Worm (Caenorhabditis elegans) whole organism, late embryonic: ENCODE results near the gene C44B12.9.

Experiments
- C08G9.2 ChIP-seq: sonication (generic microtip); optimal IDR thresholded peaks from 2 replicates; lab custom pipeline; 2016; ENCODE audit warnings: mild to moderate bottlenecking, missing genetic modification characterization, moderate library complexity, missing compliant biosample characterization
- F13H6.1 ChIP-seq: sonication (generic microtip); optimal IDR thresholded peaks from 2 replicates; lab custom pipeline; 2016; ENCODE audit warnings: missing genetic modification characterization, missing compliant biosample characterization
- Y22D7AL.16 ChIP-seq: sonication (generic microtip); optimal IDR thresholded peaks from 2 replicates; lab custom pipeline; 2016; ENCODE audit warnings: missing genetic modification characterization, missing compliant biosample characterization
- ceh-14 ChIP-seq: sonication (generic microtip); optimal IDR thresholded peaks from 2 replicates; lab custom pipeline; 2016; ENCODE audit warnings: missing genotype, missing genetic modification characterization, missing compliant biosample characterization
- ceh-19 ChIP-seq: fragments of 200-800 bp; sonication (Bioruptor generic); optimal IDR thresholded peaks from 2 replicates; lab custom pipeline; 2018; ENCODE audit warnings: mild to moderate bottlenecking, missing genetic modification characterization, missing compliant biosample characterization
- ceh-2 ChIP-seq: sonication (generic microtip); optimal IDR thresholded peaks from 2 replicates; lab custom pipeline; 2016; ENCODE audit warnings: missing genotype, missing genetic modification characterization, missing compliant biosample characterization
- ceh-22 ChIP-seq: sonication (generic microtip); optimal IDR thresholded peaks from 2 replicates; lab custom pipeline; 2017; ENCODE audit warnings: missing biosample characterization, missing genetic modification characterization
- ceh-24 ChIP-seq: sonication (generic microtip); optimal IDR thresholded peaks from 2 replicates; lab custom pipeline; 2016; ENCODE audit warnings: mild to moderate bottlenecking, missing genetic modification characterization, missing compliant biosample characterization
- ceh-30 ChIP-seq: fragments of 150-350 bp; optimal IDR thresholded peaks from 2 replicates; lab custom pipeline; 2014; ENCODE audit warnings: missing biosample characterization, missing genetic modification characterization
- ceh-31 ChIP-seq: sonication (generic microtip); optimal IDR thresholded peaks from 2 replicates; lab custom pipeline; 2016; ENCODE audit warnings: missing genetic modification characterization, missing compliant biosample characterization
- ceh-34 ChIP-seq: sonication (generic microtip); optimal IDR thresholded peaks from 2 replicates; lab custom pipeline; 2016; ENCODE audit warnings: mild to moderate bottlenecking, missing genetic modification characterization, missing compliant biosample characterization
- ceh-48 ChIP-seq: sonication (generic microtip); optimal IDR thresholded peaks from 2 replicates; lab custom pipeline; 2016; ENCODE audit warnings: missing genetic modification characterization, inconsistent platforms, missing compliant biosample characterization
- ceh-6 ChIP-seq: fragments of 200-800 bp; sonication (Bioruptor generic); optimal IDR thresholded peaks from 2 replicates; lab custom pipeline; 2018; ENCODE audit warnings: mild to moderate bottlenecking, missing genetic modification characterization, missing compliant biosample characterization
- che-1 ChIP-seq: sonication (generic microtip); optimal IDR thresholded peaks from 2 replicates; lab custom pipeline; 2016; ENCODE audit warnings: mild to moderate bottlenecking, missing genetic modification characterization, missing compliant biosample characterization
- elt-4 ChIP-seq: sonication (generic microtip); optimal IDR thresholded peaks from 2 replicates; lab custom pipeline; 2016; ENCODE audit warnings: missing genetic modification characterization, missing compliant biosample characterization
- ets-4 ChIP-seq: sonication (generic microtip); optimal IDR thresholded peaks from 2 replicates; lab custom pipeline; 2016; ENCODE audit warnings: missing genetic modification characterization, missing compliant biosample characterization
- eyg-1 ChIP-seq: sonication (generic microtip); optimal IDR thresholded peaks from 2 replicates; lab custom pipeline; 2016; ENCODE audit warnings: missing genotype, missing genetic modification characterization, missing compliant biosample characterization
- fax-1 ChIP-seq: sonication (generic microtip); optimal IDR thresholded peaks from 2 replicates; lab custom pipeline; 2016; ENCODE audit warnings: missing genotype, missing genetic modification characterization, missing compliant biosample characterization
- gmeb-2 ChIP-seq: sonication (generic microtip); optimal IDR thresholded peaks from 2 replicates; lab custom pipeline; 2016; ENCODE audit warnings: missing genetic modification characterization, inconsistent platforms, missing compliant biosample characterization
- hlh-15 ChIP-seq: sonication (generic microtip); optimal IDR thresholded peaks from 2 replicates; lab custom pipeline; 2016; ENCODE audit warnings: missing genetic modification characterization, missing compliant biosample characterization
- nhr-11 ChIP-seq: fragments of 150-350 bp; optimal IDR thresholded peaks from 2 replicates; lab custom pipeline; 2014; ENCODE audit warnings: missing biosample characterization, missing genetic modification characterization
- nhr-232 ChIP-seq: sonication (generic microtip); optimal IDR thresholded peaks from 2 replicates; lab custom pipeline; 2016; ENCODE audit warnings: missing genetic modification characterization, missing compliant biosample characterization
- npax-4 ChIP-seq: sonication (generic microtip); optimal IDR thresholded peaks from 2 replicates; lab custom pipeline; 2016; ENCODE audit warnings: missing genetic modification characterization, missing compliant biosample characterization
- pax-1 ChIP-seq: fragments of 150-350 bp; optimal IDR thresholded peaks from 2 replicates; lab custom pipeline; 2014; ENCODE audit warnings: missing biosample characterization, missing genetic modification characterization
- pha-4 ChIP-seq: fragments of 150-350 bp; optimal IDR thresholded peaks from 2 replicates; lab custom pipeline; 2018; ENCODE audit warnings: missing biosample characterization, missing genetic modification reagents, missing genetic modification characterization
- pqm-1 ChIP-seq: sonication (generic microtip); optimal IDR thresholded peaks from 2 replicates; lab custom pipeline; 2016; ENCODE audit warnings: missing genetic modification characterization, missing compliant biosample characterization
- pros-1 ChIP-seq: fragments of 150-350 bp; optimal IDR thresholded peaks from 2 replicates; lab custom pipeline; 2014; ENCODE audit warnings: missing biosample characterization, missing genetic modification reagents, missing genetic modification characterization
- ref-2 ChIP-seq: sonication (generic microtip); optimal IDR thresholded peaks from 2 replicates; lab custom pipeline; 2016; ENCODE audit warnings: missing genetic modification characterization, missing compliant biosample characterization
- rnt-1 ChIP-seq: sonication (generic microtip); optimal IDR thresholded peaks from 2 replicates; lab custom pipeline; 2016; ENCODE audit warnings: missing genetic modification characterization, missing compliant biosample characterization
- sdc-2 ChIP-seq: sonication (generic microtip); optimal IDR thresholded peaks from 2 replicates; lab custom pipeline; 2016; ENCODE audit warnings: missing genotype, missing genetic modification characterization, missing compliant biosample characterization
- sox-2 ChIP-seq: fragments of 200-800 bp; sonication (Bioruptor generic); IDR thresholded peaks from 2 replicates; pipeline ENCODE4 v1.3.6; 2022; ENCODE audit warnings: missing genetic modification reagents, missing genetic modification characterization, missing compliant biosample characterization
- syd-9 ChIP-seq: sonication (generic microtip); optimal IDR thresholded peaks from 2 replicates; lab custom pipeline; 2016; ENCODE audit warnings: mild to moderate bottlenecking, missing genetic modification characterization, moderate library complexity, missing compliant biosample characterization
- tbx-2 ChIP-seq: sonication (generic microtip); optimal IDR thresholded peaks from 2 replicates; lab custom pipeline; 2016; ENCODE audit warnings: missing genetic modification characterization, missing compliant biosample characterization
- tbx-7 ChIP-seq: sonication (generic microtip); optimal IDR thresholded peaks from 2 replicates; lab custom pipeline; 2016; ENCODE audit warnings: missing genotype, missing genetic modification characterization, missing compliant biosample characterization
- unc-42 ChIP-seq: sonication (generic microtip); optimal IDR thresholded peaks from 2 replicates; lab custom pipeline; 2016; ENCODE audit warnings: missing genotype, missing genetic modification characterization, missing compliant biosample characterization
- unc-86 ChIP-seq: sonication (generic microtip); optimal IDR thresholded peaks from 2 replicates; lab custom pipeline; 2016; ENCODE audit warnings: missing genetic modification characterization, missing compliant biosample characterization
- zip-5 ChIP-seq: sonication (generic microtip); optimal IDR thresholded peaks from 2 replicates; lab custom pipeline; 2016; ENCODE audit warnings: missing genetic modification characterization, missing compliant biosample characterization

Gene C44B12.9

ce11 chrIV:1070383-1070782, 34.0 kb downstream of the C44B12.9 start (continued):
- TF ChIP-seq eyg-1 (tag; lab: Kevin White, UChicago) (no peak), F13H6.1 (tag; lab: Kevin White, UChicago) (peak; percentile 93)

- TF ChIP-seq ref-2 (tag; lab: Kevin White, UChicago) (no peak), nhr-11 (tag; lab: Kevin White, UChicago) (no peak)
These were observed 35.6 kb downstream of the C44B12.9 start for ce11 chrIV:1068730-1069244.

- TF ChIP-seq rnt-1 (tag; lab: Kevin White, UChicago) = peak; percentile 20
- TF ChIP-seq ceh-31 (tag; lab: Kevin White, UChicago) = peak; percentile 43
- no peak for TF ChIP-seq pros-1
- TF ChIP-seq sdc-2 (tag; lab: Kevin White, UChicago) = peak; percentile 2
- peak; percentile 75 for TF ChIP-seq ceh-34
- peak; percentile 20 for TF ChIP-seq unc-42 (tag; lab: Kevin White, UChicago)
- no peak for TF ChIP-seq ceh-6 (GFP tag; lab: Kevin White, UChicago)
- TF ChIP-seq che-1 (tag; lab: Kevin White, UChicago) = no peak
- TF ChIP-seq ceh-19 (GFP tag; lab: Kevin White, UChicago) = peak; percentile 39
- no peak for TF ChIP-seq elt-4 (tag; lab: Kevin White, UChicago)
- TF ChIP-seq hlh-15 (tag; lab: Kevin White, UChicago) = no peak
- TF ChIP-seq ceh-2 = peak; percentile 35
- peak; percentile 68 for TF ChIP-seq F13H6.1 (tag; lab: Kevin White, UChicago)
- TF ChIP-seq ets-4 (tag; lab: Kevin White, UChicago) = peak; percentile 51
- no peak for TF ChIP-seq zip-5 (tag; lab: Kevin White, UChicago)
- no peak for TF ChIP-seq ceh-22 (tag; lab: Kevin White, UChicago)
- no peak for TF ChIP-seq pqm-1 (tag; lab: Kevin White, UChicago)
- TF ChIP-seq ref-2 (tag; lab: Kevin White, UChicago) = peak; percentile 44
- no peak for TF ChIP-seq tbx-7 (tag; lab: Kevin White, UChicago)
- no peak for TF ChIP-seq npax-4 (tag; lab: Kevin White, UChicago)
- TF ChIP-seq nhr-11 (tag; lab: Kevin White, UChicago) = no peak
- TF ChIP-seq tbx-2 (tag; lab: Kevin White, UChicago) = peak; percentile 41
- TF ChIP-seq ceh-14 (tag; lab: Kevin White, UChicago) = peak; percentile 32
- TF ChIP-seq Y22D7AL.16 = no peak
- TF ChIP-seq C08G9.2 = peak; percentile 50
- no peak for TF ChIP-seq ceh-24 (tag; lab: Kevin White, UChicago)
These were observed 37.0 kb downstream of the C44B12.9 start, which contains the start of gene znf-782 for ce11 chrIV:1067430-1067829. TSS of gene znf-782 (minus strand) at chrIV:1067525.

ce11 chrIV:1065569-1065968, 38.8 kb downstream of the C44B12.9 start:
- TF ChIP-seq fax-1 (tag; lab: Kevin White, UChicago) = no peak
- no peak for TF ChIP-seq pha-4 (tag; lab: Kevin White, UChicago)
- TF ChIP-seq hlh-15 (tag; lab: Kevin White, UChicago) = no peak
- no peak for TF ChIP-seq sox-2 (GFP tag; lab: Robert Waterston, UW)
- TF ChIP-seq pax-1 (tag; lab: Kevin White, UChicago) = no peak
- no peak for TF ChIP-seq ceh-48 (tag; lab: Kevin White, UChicago)
- no peak for TF ChIP-seq syd-9 (tag; lab: Kevin White, UChicago)
- TF ChIP-seq ceh-30 (tag; lab: Kevin White, UChicago) = no peak
- TF ChIP-seq gmeb-2 (tag; lab: Kevin White, UChicago) = no peak
- TF ChIP-seq nhr-232 = no peak
- TF ChIP-seq unc-86 (tag; lab: Kevin White, UChicago) = no peak
- TF ChIP-seq ets-4 (tag; lab: Kevin White, UChicago) = no peak
- TF ChIP-seq, all 69 proteins: peak for 0
